Fruit fly (Drosophila melanogaster) whole organism, embryonic: ENCODE measurements around the gene CG2955.

ENCODE experiments used
- Bdp1 ChIP-seq: fragments of 200-800 bp; sonication (Bioruptor generic); optimal IDR thresholded peaks from 3 replicates; lab custom pipeline; 2016; ENCODE audit warnings: missing biosample characterization, missing genetic modification characterization
- CG10321 ChIP-seq: fragments of 200-800 bp; sonication (Bioruptor generic); IDR thresholded peaks from 2 replicates; pipeline ENCODE4 v1.3.6; 2022; ENCODE audit warnings: missing biosample characterization, missing genetic modification characterization
- CG10979 ChIP-seq: fragments of 200-800 bp; sonication (Bioruptor generic); optimal IDR thresholded peaks from 2 replicates; lab custom pipeline; 2018; ENCODE audit warnings: missing biosample characterization, mild to moderate bottlenecking, missing genetic modification characterization, moderate library complexity
- CG12219 ChIP-seq: fragments of 200-800 bp; sonication (Bioruptor generic); optimal IDR thresholded peaks from 3 replicates; lab custom pipeline; 2018; ENCODE audit warnings: missing biosample characterization, mild to moderate bottlenecking, missing genetic modification characterization
- CG13424 ChIP-seq: fragments of 200-800 bp; sonication (Bioruptor generic); optimal IDR thresholded peaks from 2 replicates; lab custom pipeline; 2019; ENCODE audit warnings: missing biosample characterization, mild to moderate bottlenecking, missing genetic modification characterization, moderate library complexity
- CG13624 ChIP-seq: fragments of 200-800 bp; sonication (Bioruptor generic); optimal IDR thresholded peaks from 2 replicates; lab custom pipeline; 2016; ENCODE audit warnings: missing biosample characterization, missing genetic modification characterization
- CG17912 ChIP-seq: fragments of 200-800 bp; sonication (Bioruptor generic); optimal IDR thresholded peaks from 2 replicates; lab custom pipeline; 2018; ENCODE audit warnings: missing biosample characterization, mild to moderate bottlenecking, missing genetic modification characterization
- CG18011 ChIP-seq: fragments of 200-800 bp; sonication (Bioruptor generic); optimal IDR thresholded peaks from 2 replicates; lab custom pipeline; 2017; ENCODE audit warnings: missing biosample characterization, missing genetic modification characterization, mild to moderate bottlenecking, moderate library complexity, missing genotype
- CG30403 ChIP-seq: fragments of 200-800 bp; sonication (Bioruptor generic); optimal IDR thresholded peaks from 3 replicates; lab custom pipeline; 2016; ENCODE audit warnings: missing biosample characterization, missing genetic modification characterization
- CG3281 ChIP-seq: fragments of 200-800 bp; sonication (Bioruptor generic); optimal IDR thresholded peaks from 3 replicates; lab custom pipeline; 2017; ENCODE audit warnings: missing biosample characterization, mild to moderate bottlenecking, missing genetic modification characterization
- CG3407 ChIP-seq: fragments of 200-800 bp; sonication (Bioruptor generic); optimal IDR thresholded peaks from 2 replicates; lab custom pipeline; 2018; ENCODE audit warnings: missing biosample characterization, mild to moderate bottlenecking, missing genetic modification characterization
- CG4424 ChIP-seq: fragments of 200-800 bp; sonication (Bioruptor generic); optimal IDR thresholded peaks from 3 replicates; lab custom pipeline; 2016; ENCODE audit warnings: missing biosample characterization, missing genetic modification characterization
- CG6175 ChIP-seq: fragments of 200-800 bp; sonication (Bioruptor generic); IDR thresholded peaks from 3 replicates; pipeline ENCODE4 v1.3.6; 2022; ENCODE audit warnings: missing biosample characterization, missing genetic modification characterization
- CG6272 ChIP-seq: fragments of 200-800 bp; sonication (Bioruptor generic); IDR thresholded peaks from 2 replicates; pipeline ENCODE4 v1.3.6; 2022; ENCODE audit warnings: missing biosample characterization, missing genetic modification characterization
- CG6765 ChIP-seq: fragments of 200-800 bp; sonication (Bioruptor generic); optimal IDR thresholded peaks from 3 replicates; lab custom pipeline; 2017; ENCODE audit warnings: missing biosample characterization, mild to moderate bottlenecking, missing genetic modification characterization
- CG9727 ChIP-seq: fragments of 200-800 bp; sonication (Bioruptor generic); optimal IDR thresholded peaks from 3 replicates; lab custom pipeline; 2017; ENCODE audit warnings: missing biosample characterization, mild to moderate bottlenecking, missing genetic modification characterization
- Doc3 ChIP-seq: fragments of 200-800 bp; sonication (Bioruptor generic); IDR thresholded peaks from 3 replicates; pipeline ENCODE4 v1.3.6; 2022; ENCODE audit warnings: missing biosample characterization, missing genetic modification characterization; ENCODE audit not compliant: partially characterized antibody
- Fer3 ChIP-seq: fragments of 200-800 bp; sonication (Bioruptor generic); optimal IDR thresholded peaks from 2 replicates; lab custom pipeline; 2018; ENCODE audit warnings: missing biosample characterization, mild to moderate bottlenecking, missing genetic modification characterization, moderate library complexity
- NC2α ChIP-seq: fragments of 200-800 bp; sonication (Bioruptor generic); optimal IDR thresholded peaks from 2 replicates; lab custom pipeline; 2016; ENCODE audit warnings: missing biosample characterization, missing genetic modification characterization
- Oaz ChIP-seq: fragments of 200-800 bp; sonication (Bioruptor generic); IDR thresholded peaks from 2 replicates; pipeline ENCODE4 v1.3.6; 2022; ENCODE audit warnings: missing biosample characterization, missing genetic modification characterization
- PHDP ChIP-seq: fragments of 200-800 bp; sonication (Bioruptor generic); optimal IDR thresholded peaks from 3 replicates; lab custom pipeline; 2018; ENCODE audit warnings: missing biosample characterization, mild to moderate bottlenecking, missing genetic modification characterization, moderate library complexity
- Poxn ChIP-seq: fragments of 200-800 bp; sonication (Bioruptor generic); IDR thresholded peaks from 2 replicates; pipeline ENCODE4 v1.3.6; 2022; ENCODE audit warnings: missing biosample characterization, missing genetic modification characterization
- Rx ChIP-seq: fragments of 200-800 bp; sonication (Bioruptor generic); IDR thresholded peaks from 2 replicates; pipeline ENCODE4 v1.3.6; 2022; ENCODE audit warnings: missing biosample characterization, missing genetic modification characterization
- Ssrp ChIP-seq: fragments of 200-800 bp; sonication (Bioruptor generic); optimal IDR thresholded peaks from 2 replicates; lab custom pipeline; 2018; ENCODE audit warnings: missing biosample characterization, mild to moderate bottlenecking, missing genetic modification characterization, moderate library complexity
- abd-A ChIP-seq: fragments of 200-800 bp; sonication (Bioruptor generic); optimal IDR thresholded peaks from 3 replicates; lab custom pipeline; 2019; ENCODE audit warnings: missing biosample characterization, mild to moderate bottlenecking, missing genetic modification characterization, moderate library complexity
- cas ChIP-seq: fragments of 200-800 bp; sonication (Bioruptor generic); IDR thresholded peaks from 2 replicates; pipeline ENCODE4 v1.3.6; 2022; ENCODE audit warnings: missing biosample characterization, missing genetic modification characterization
- cato ChIP-seq: fragments of 200-800 bp; sonication (Bioruptor generic); optimal IDR thresholded peaks from 2 replicates; lab custom pipeline; 2016; ENCODE audit warnings: missing biosample characterization, missing genetic modification characterization, borderline replicate concordance
- caup ChIP-seq: fragments of 200-800 bp; sonication (Bioruptor generic); optimal IDR thresholded peaks from 3 replicates; lab custom pipeline; 2017; ENCODE audit warnings: missing biosample characterization, mild to moderate bottlenecking, missing genetic modification characterization, moderate library complexity; ENCODE audit not compliant: severe bottlenecking
- chinmo ChIP-seq: fragments of 200-800 bp; sonication (Bioruptor generic); IDR thresholded peaks from 4 replicates; pipeline ENCODE4 v1.3.6; 2022; ENCODE audit warnings: missing biosample characterization, missing genetic modification characterization; ENCODE audit not compliant: partially characterized antibody
- cwo ChIP-seq: fragments of 200-800 bp; sonication (Bioruptor generic); optimal IDR thresholded peaks from 3 replicates; lab custom pipeline; 2017; ENCODE audit warnings: missing biosample characterization, missing genetic modification characterization, mild to moderate bottlenecking, moderate library complexity, missing genetic modification reagents
- fd3F ChIP-seq: fragments of 200-800 bp; sonication (Bioruptor generic); optimal IDR thresholded peaks from 2 replicates; lab custom pipeline; 2018; ENCODE audit warnings: missing biosample characterization, mild to moderate bottlenecking, missing genetic modification characterization, moderate library complexity
- gce ChIP-seq: fragments of 200-800 bp; sonication (Bioruptor generic); IDR thresholded peaks from 3 replicates; pipeline ENCODE4 v1.3.6; 2022; ENCODE audit warnings: missing biosample characterization, missing genetic modification characterization
- insv ChIP-seq, 2 experiments: fragments of 200-800 bp; sonication (Bioruptor generic); optimal IDR thresholded peaks; 3 replicates each; lab custom pipeline; 2016 to 2018; ENCODE audit warnings: missing biosample characterization in 2 of 2, missing genetic modification characterization in 2 of 2
- inv ChIP-seq: fragments of 200-800 bp; sonication (Bioruptor generic); IDR thresholded peaks from 2 replicates; pipeline ENCODE4 v1.3.6; 2022; ENCODE audit warnings: missing biosample characterization, missing genetic modification characterization; ENCODE audit not compliant: partially characterized antibody
- nerfin-1 ChIP-seq: fragments of 200-800 bp; sonication (Bioruptor generic); optimal IDR thresholded peaks from 3 replicates; lab custom pipeline; 2019; ENCODE audit warnings: missing biosample characterization, mild to moderate bottlenecking, missing genetic modification characterization, moderate library complexity
- nerfin-2 ChIP-seq: fragments of 200-800 bp; sonication (Bioruptor generic); IDR thresholded peaks from 2 replicates; pipeline ENCODE4 v1.3.6; 2022; ENCODE audit warnings: missing biosample characterization, missing genetic modification characterization; ENCODE audit not compliant: partially characterized antibody
- pan ChIP-seq, 4 experiments: fragments of >200 bp in 3 of 4; fragments of 200-800 bp in 1 of 4; sonication (Bioruptor generic) in 1 of 4; optimal IDR thresholded peaks in 3 of 4; IDR thresholded peaks in 1 of 4; 2 replicates each; pipeline versions ENCODE4 v1.3.6 to Lab custom; 2017 to 2022; ENCODE audit warnings: missing biosample characterization in 2 of 4, missing genetic modification characterization in 2 of 4, mixed read lengths in 1 of 4
- pzg ChIP-seq: fragments of 200-800 bp; sonication (Bioruptor generic); optimal IDR thresholded peaks from 3 replicates; lab custom pipeline; 2018; ENCODE audit warnings: missing biosample characterization, mild to moderate bottlenecking, missing genetic modification characterization, moderate library complexity
- ro ChIP-seq: fragments of 200-800 bp; sonication (Bioruptor generic); IDR thresholded peaks from 2 replicates; pipeline ENCODE4 v1.3.6; 2022; ENCODE audit warnings: missing biosample characterization, missing genetic modification characterization
- row ChIP-seq: fragments of 200-800 bp; sonication (Bioruptor generic); IDR thresholded peaks from 3 replicates; pipeline ENCODE4 v1.3.6; 2022; ENCODE audit warnings: missing biosample characterization, missing genetic modification characterization
- slp2 ChIP-seq: fragments of 200-800 bp; sonication (Bioruptor generic); optimal IDR thresholded peaks from 2 replicates; lab custom pipeline; 2016; ENCODE audit warnings: missing biosample characterization, missing genetic modification characterization
- sqz ChIP-seq: fragments of 200-800 bp; sonication (Bioruptor generic); optimal IDR thresholded peaks from 3 replicates; lab custom pipeline; 2018; ENCODE audit warnings: missing biosample characterization, mild to moderate bottlenecking, missing genetic modification characterization
- zen2 ChIP-seq: fragments of 200-800 bp; sonication (Bioruptor generic); IDR thresholded peaks from 3 replicates; pipeline ENCODE4 v1.3.6; 2022; ENCODE audit warnings: missing biosample characterization, missing genetic modification characterization; ENCODE audit not compliant: partially characterized antibody
- zf30C ChIP-seq: fragments of 200-800 bp; sonication (Bioruptor generic); optimal IDR thresholded peaks from 3 replicates; lab custom pipeline; 2018; ENCODE audit warnings: missing biosample characterization, mild to moderate bottlenecking, missing genetic modification characterization
- zfh1 ChIP-seq: fragments of 200-800 bp; sonication (Bioruptor generic); IDR thresholded peaks from 3 replicates; pipeline ENCODE4 v1.3.6; 2022; ENCODE audit warnings: missing biosample characterization, missing genetic modification characterization

The CG2955 gene

dm6 chr2L:4185269-4186024 lies 36.4 kb downstream of the CG2955 start (continued):
- no peak for TF ChIP-seq CG6765 (GFP tag; lab: Kevin White, UChicago)
- no peak for TF ChIP-seq pan (optimal IDR thresholded peaks at IDR 0.05; lab: Kevin White, UChicago)
- TF ChIP-seq pan (GFP tag; optimal IDR thresholded peaks at IDR 0.05 in 1 of 2, IDR thresholded peaks at IDR 0.05 in 1 of 2) = peak in 1 of 2 experiments; percentile 52
- no peak for TF ChIP-seq ro (GFP tag; lab: Robert Waterston, UW)
- no peak for TF ChIP-seq Doc3
- TF ChIP-seq CG13424 (tag; lab: Kevin White, UChicago) = peak; percentile 39
- TF ChIP-seq insv (GFP tag; optimal IDR thresholded peaks at IDR 0.05; lab: Kevin White, UChicago) = no peak
- TF ChIP-seq CG9727 (GFP tag; lab: Kevin White, UChicago) = no peak
- no peak for TF ChIP-seq gce (GFP tag; lab: Robert Waterston, UW)
- no peak for TF ChIP-seq pzg (GFP tag; lab: Kevin White, UChicago)
- peak; percentile 48 for TF ChIP-seq CG10979 (tag; lab: Kevin White, UChicago)
- TF ChIP-seq Fer3 (tag; lab: Kevin White, UChicago) = no peak
- TF ChIP-seq CG6272 (GFP tag; lab: Robert Waterston, UW) = no peak
- TF ChIP-seq sqz = no peak
- no peak for TF ChIP-seq cwo
- no peak for TF ChIP-seq Bdp1 (GFP tag; lab: Kevin White, UChicago)
- TF ChIP-seq row (GFP tag; lab: Robert Waterston, UW) = peak; percentile 73
- TF ChIP-seq Ssrp (tag; lab: Kevin White, UChicago) = no peak
- TF ChIP-seq CG3407 (GFP tag; lab: Kevin White, UChicago) = no peak
- TF ChIP-seq cas = no peak
- TF ChIP-seq zf30C = no peak
- TF ChIP-seq zen2 (GFP tag; lab: Robert Waterston, UW) = no peak
- no peak for TF ChIP-seq inv (GFP tag; lab: Robert Waterston, UW)
- no peak for TF ChIP-seq CG30403 (GFP tag; lab: Kevin White, UChicago)
- no peak for TF ChIP-seq Oaz (GFP tag; lab: Robert Waterston, UW)
- no peak for TF ChIP-seq CG13624 (GFP tag; lab: Kevin White, UChicago)
- no peak for TF ChIP-seq Rx (GFP tag; lab: Robert Waterston, UW)
- TF ChIP-seq abd-A (tag; lab: Kevin White, UChicago) = no peak
- TF ChIP-seq caup = no peak
- no peak for TF ChIP-seq CG10321 (GFP tag; lab: Robert Waterston, UW)
- no peak for TF ChIP-seq CG17912 (GFP tag; lab: Kevin White, UChicago)
- TF ChIP-seq nerfin-1 = no peak
- TF ChIP-seq CG3281 (GFP tag; lab: Kevin White, UChicago) = no peak
- TF ChIP-seq cato = no peak
- TF ChIP-seq CG12219 (GFP tag; lab: Kevin White, UChicago) = no peak
- TF ChIP-seq NC2α = no peak
- no peak for TF ChIP-seq PHDP (tag; lab: Kevin White, UChicago)
- TF ChIP-seq nerfin-2 = no peak
- TF ChIP-seq CG18011 = no peak
- no peak for TF ChIP-seq CG6175 (GFP tag; lab: Robert Waterston, UW)
- no peak for TF ChIP-seq Poxn (GFP tag; lab: Robert Waterston, UW)
- no peak for TF ChIP-seq CG4424
- no peak for TF ChIP-seq fd3F
- TF ChIP-seq chinmo (GFP tag; lab: Robert Waterston, UW) = no peak
- TF ChIP-seq slp2 (GFP tag; lab: Kevin White, UChicago) = no peak
- TF ChIP-seq zfh1 = 0 out of 3 replicates have a peak, but pooled peaks have one; percentile 42
- TF ChIP-seq, all 482 proteins: peak for 34
